Worm (Caenorhabditis elegans) whole organism, L4 larva: Measurements from ENCODE around the gene chst-1.

Experiments
- D1046.2 ChIP-seq: fragments of 200-800 bp; sonication (Bioruptor generic); IDR thresholded peaks from 2 replicates; pipeline ENCODE4 v1.3.6; 2022; ENCODE audit warnings: missing genetic modification characterization, missing compliant biosample characterization
- F10B5.3 ChIP-seq: sonication (generic microtip); optimal IDR thresholded peaks from 2 replicates; lab custom pipeline; 2016; ENCODE audit warnings: mild to moderate bottlenecking, missing genetic modification characterization, missing compliant biosample characterization
- F44E2.7 ChIP-seq: fragments of 200-800 bp; sonication (Bioruptor generic); IDR thresholded peaks from 2 replicates; pipeline ENCODE4 v2.1.2; 2022; ENCODE audit warnings: missing genetic modification characterization, missing compliant biosample characterization
- F49E8.2 ChIP-seq: sonication (generic microtip); optimal IDR thresholded peaks from 2 replicates; lab custom pipeline; 2016; ENCODE audit warnings: missing compliant biosample characterization, mild to moderate bottlenecking, missing genetic modification characterization, borderline replicate concordance
- T26A8.4 ChIP-seq: fragments of 200-800 bp; sonication (Bioruptor generic); IDR thresholded peaks from 2 replicates; pipeline ENCODE4 v1.3.6; 2022; ENCODE audit warnings: missing genetic modification characterization, missing compliant biosample characterization
- Y105C5A.15 ChIP-seq: fragments of 200-800 bp; sonication (Bioruptor generic); IDR thresholded peaks from 2 replicates; pipeline ENCODE4 v1.3.6; 2022; ENCODE audit warnings: missing genetic modification characterization, missing compliant biosample characterization
- ZK337.2 ChIP-seq: fragments of 200-800 bp; sonication (Bioruptor generic); IDR thresholded peaks from 2 replicates; pipeline ENCODE4 v1.3.6; 2022; ENCODE audit warnings: missing genetic modification reagents, missing genetic modification characterization, missing compliant biosample characterization
- aly-2 ChIP-seq: sonication (generic microtip); optimal IDR thresholded peaks from 2 replicates; lab custom pipeline; 2018; ENCODE audit warnings: missing biosample characterization, missing genetic modification characterization
- ceh-32 ChIP-seq: sonication (generic microtip); optimal IDR thresholded peaks from 2 replicates; lab custom pipeline; 2016; ENCODE audit warnings: mild to moderate bottlenecking, missing genetic modification characterization, missing compliant biosample characterization; ENCODE audit not compliant: poor library complexity
- ceh-82 ChIP-seq: sonication (generic microtip); optimal IDR thresholded peaks from 2 replicates; lab custom pipeline; 2017; ENCODE audit warnings: missing biosample characterization, missing genetic modification characterization
- ctbp-1 ChIP-seq: fragments of 200-800 bp; sonication (Bioruptor generic); IDR thresholded peaks from 2 replicates; pipeline ENCODE4 v1.3.6; 2022; ENCODE audit warnings: missing genetic modification reagents, missing genetic modification characterization, missing compliant biosample characterization
- daf-12 ChIP-seq: fragments of 150-350 bp; optimal IDR thresholded peaks from 2 replicates; lab custom pipeline; 2014; ENCODE audit warnings: missing biosample characterization, missing genetic modification reagents, missing genetic modification characterization
- daf-16 ChIP-seq, 3 experiments: sonication (generic microtip); optimal IDR thresholded peaks; 2 replicates each; lab custom pipeline; 2016 to 2017; ENCODE audit warnings: missing genetic modification characterization in 3 of 3, missing genetic modification reagents in 3 of 3, mild to moderate bottlenecking in 2 of 3, missing compliant biosample characterization in 2 of 3, missing biosample characterization in 1 of 3, moderate library complexity in 1 of 3
- daf-8 ChIP-seq: fragments of 200-800 bp; sonication (Bioruptor generic); IDR thresholded peaks from 2 replicates; pipeline ENCODE4 v1.3.6; 2022; ENCODE audit warnings: missing genetic modification characterization, missing compliant biosample characterization
- dmd-6 ChIP-seq: fragments of 200-800 bp; sonication (Bioruptor generic); IDR thresholded peaks from 2 replicates; pipeline ENCODE4 v1.3.6; 2022; ENCODE audit warnings: missing genetic modification reagents, missing genetic modification characterization, missing compliant biosample characterization
- dmd-8 ChIP-seq: fragments of 200-800 bp; sonication (Bioruptor generic); IDR thresholded peaks from 2 replicates; pipeline ENCODE4 v1.3.6; 2022; ENCODE audit warnings: missing genetic modification characterization, missing compliant biosample characterization
- dmd-9 ChIP-seq: fragments of 200-800 bp; sonication (Bioruptor generic); IDR thresholded peaks from 2 replicates; pipeline ENCODE4 v1.3.6; 2022; ENCODE audit warnings: missing genetic modification reagents, missing genetic modification characterization, missing compliant biosample characterization
- dve-1 ChIP-seq: sonication (generic microtip); optimal IDR thresholded peaks from 2 replicates; lab custom pipeline; 2017; ENCODE audit warnings: antibody characterized with exemption, mild to moderate bottlenecking, missing genetic modification characterization, missing compliant biosample characterization; ENCODE audit not compliant: insufficient read depth
- fkh-10 ChIP-seq: fragments of 150-350 bp; optimal IDR thresholded peaks from 2 replicates; lab custom pipeline; 2014; ENCODE audit warnings: missing biosample characterization, missing genetic modification reagents, missing genetic modification characterization
- hlh-11 ChIP-seq: fragments of 200-800 bp; sonication (Bioruptor generic); optimal IDR thresholded peaks from 2 replicates; lab custom pipeline; 2018; ENCODE audit warnings: mild to moderate bottlenecking, missing genetic modification characterization, missing compliant biosample characterization
- hlh-30 ChIP-seq: sonication (generic microtip); optimal IDR thresholded peaks from 2 replicates; lab custom pipeline; 2017; ENCODE audit warnings: antibody characterized with exemption, mild to moderate bottlenecking, missing genetic modification characterization, missing compliant biosample characterization; ENCODE audit not compliant: insufficient read depth
- lim-7 ChIP-seq: fragments of 200-800 bp; sonication (Bioruptor generic); IDR thresholded peaks from 2 replicates; pipeline ENCODE4 v1.3.6; 2022; ENCODE audit warnings: missing genetic modification characterization, missing compliant biosample characterization
- lin-1 ChIP-seq: fragments of 200-800 bp; sonication (Bioruptor generic); IDR thresholded peaks from 2 replicates; pipeline ENCODE4 v1.3.6; 2022; ENCODE audit warnings: missing genetic modification reagents, missing genetic modification characterization, missing compliant biosample characterization
- lin-13 ChIP-seq: fragments of 150-350 bp; optimal IDR thresholded peaks from 2 replicates; lab custom pipeline; 2014; ENCODE audit warnings: missing biosample characterization, missing genetic modification reagents, missing genetic modification characterization
- madf-9 ChIP-seq: fragments of 200-800 bp; sonication (Bioruptor generic); conservative IDR thresholded peaks from 2 replicates; pipeline ENCODE4 v1.3.6; 2022; ENCODE audit warnings: missing genetic modification reagents, missing genetic modification characterization, missing compliant biosample characterization
- nhr-11 ChIP-seq: fragments of 150-350 bp; optimal IDR thresholded peaks from 2 replicates; lab custom pipeline; 2014; ENCODE audit warnings: missing biosample characterization, missing genetic modification characterization
- nhr-111 ChIP-seq: fragments of 200-800 bp; sonication (Bioruptor generic); optimal IDR thresholded peaks from 2 replicates; lab custom pipeline; 2018; ENCODE audit warnings: mild to moderate bottlenecking, missing genetic modification characterization, missing compliant biosample characterization
- nhr-237 ChIP-seq: sonication (generic microtip); optimal IDR thresholded peaks from 2 replicates; lab custom pipeline; 2017; ENCODE audit warnings: missing biosample characterization, missing genetic modification characterization
- nhr-25 ChIP-seq: sonication (generic microtip); optimal IDR thresholded peaks from 2 replicates; lab custom pipeline; 2017; ENCODE audit warnings: missing genetic modification characterization, mild to moderate bottlenecking, missing compliant biosample characterization, antibody characterized with exemption, moderate library complexity, borderline replicate concordance; ENCODE audit not compliant: insufficient read depth
- nhr-28 ChIP-seq: fragments of 150-350 bp; optimal IDR thresholded peaks from 2 replicates; lab custom pipeline; 2014; ENCODE audit warnings: missing biosample characterization, missing genetic modification characterization
- nhr-41 ChIP-seq: fragments of 200-800 bp; sonication (Bioruptor generic); IDR thresholded peaks from 2 replicates; pipeline ENCODE4 v1.3.6; 2022; ENCODE audit warnings: missing genetic modification reagents, missing genetic modification characterization, missing compliant biosample characterization
- nhr-48 ChIP-seq: sonication (generic microtip); optimal IDR thresholded peaks from 2 replicates; lab custom pipeline; 2016; ENCODE audit warnings: mild to moderate bottlenecking, missing genetic modification characterization, missing compliant biosample characterization
- nhr-6 ChIP-seq: fragments of 150-350 bp; optimal IDR thresholded peaks from 2 replicates; lab custom pipeline; 2014; ENCODE audit warnings: missing biosample characterization, missing genetic modification characterization
- pha-4 ChIP-seq, 2 experiments: fragments of 150-350 bp in 1 of 2; fragments of 200-800 bp in 1 of 2; sonication (Bioruptor generic) in 1 of 2; IDR thresholded peaks in 1 of 2; optimal IDR thresholded peaks in 1 of 2; 2 replicates each; pipeline versions ENCODE4 v1.3.6 to Lab custom; 2014 to 2022; ENCODE audit warnings: missing genetic modification characterization in 2 of 2, missing genetic modification reagents in 2 of 2, missing biosample characterization in 1 of 2, missing compliant biosample characterization in 1 of 2
- php-3 ChIP-seq: fragments of 200-800 bp; sonication (Bioruptor generic); IDR thresholded peaks from 2 replicates; pipeline ENCODE4 v1.3.6; 2022; ENCODE audit warnings: missing genetic modification reagents, missing genetic modification characterization, missing compliant biosample characterization
- pqm-1 ChIP-seq: sonication (generic microtip); optimal IDR thresholded peaks from 2 replicates; lab custom pipeline; 2017; ENCODE audit warnings: missing biosample characterization, missing genetic modification characterization
- sdz-12 ChIP-seq: fragments of 200-800 bp; sonication (Bioruptor generic); optimal IDR thresholded peaks from 2 replicates; lab custom pipeline; 2018; ENCODE audit warnings: mild to moderate bottlenecking, missing genetic modification characterization, missing compliant biosample characterization
- snpc-4 ChIP-seq: fragments of 150-350 bp; optimal IDR thresholded peaks from 2 replicates; lab custom pipeline; 2014; ENCODE audit warnings: missing biosample characterization, missing genetic modification characterization
- spr-1 ChIP-seq: sonication (generic microtip); optimal IDR thresholded peaks from 2 replicates; lab custom pipeline; 2016; ENCODE audit warnings: mild to moderate bottlenecking, missing genetic modification characterization, missing compliant biosample characterization
- unc-130 ChIP-seq: sonication (generic microtip); optimal IDR thresholded peaks from 2 replicates; lab custom pipeline; 2016; ENCODE audit warnings: missing genetic modification reagents, missing genetic modification characterization, missing compliant biosample characterization
- unc-39 ChIP-seq: sonication (generic microtip); optimal IDR thresholded peaks from 2 replicates; lab custom pipeline; 2017; ENCODE audit warnings: missing biosample characterization, missing genetic modification characterization
- zfp-3 ChIP-seq: fragments of 200-800 bp; sonication (Bioruptor generic); conservative IDR thresholded peaks from 2 replicates; pipeline ENCODE4 v1.3.6; 2022; ENCODE audit warnings: missing genetic modification reagents, missing genetic modification characterization, missing compliant biosample characterization
- zip-11 ChIP-seq: fragments of 200-800 bp; sonication (Bioruptor generic); IDR thresholded peaks from 2 replicates; pipeline ENCODE4 v1.3.6; 2022; ENCODE audit warnings: missing genetic modification characterization, missing compliant biosample characterization

The chst-1 gene

ce11 chrII:8075324-8075810, 31.4 kb downstream of the chst-1 start, which contains the start of gene K02C4.2 (continued):
- TF ChIP-seq madf-9 (GFP tag; lab: Robert Waterston, UW) (peak; percentile 68; the same call in 1 of the 2 replicates), php-3 (GFP tag; lab: Robert Waterston, UW) (peak; percentile 78), Y105C5A.15 (GFP tag; lab: Robert Waterston, UW) (0 out of 2 replicates have a peak, but pooled peaks have one; percentile 56), zip-11 (0 out of 2 replicates have a peak, but pooled peaks have one; percentile 17)

- TF ChIP-seq nhr-28 (tag; lab: Kevin White, UChicago) (peak; percentile 7), nhr-11 (tag; lab: Kevin White, UChicago) (no peak), hlh-30 (tag; lab: Kevin White, UChicago) (peak; percentile 2), lin-1 (GFP tag; lab: Robert Waterston, UW) (no peak), ceh-32 (no peak), hlh-11 (tag; lab: Kevin White, UChicago) (peak; percentile 38), unc-39 (no peak), nhr-48 (tag; lab: Kevin White, UChicago) (no peak), dve-1 (peak; percentile 77), dmd-6 (peak; percentile 36; the same call in 1 of the 2 replicates), daf-16 (GFP tag; optimal IDR thresholded peaks at IDR 0.05; lab: Kevin White, UChicago) (no peak), daf-16 (tag; optimal IDR thresholded peaks at IDR 0.05; lab: Kevin White, UChicago) (peak; percentile 91), nhr-41 (no peak), php-3 (GFP tag; lab: Robert Waterston, UW) (0 out of 2 replicates have a peak, but pooled peaks have one; percentile 31)
These were observed 32.7 kb downstream of the chst-1 start for ce11 chrII:8074058-8074457.

- no peak for TF ChIP-seq ceh-82 (tag; lab: Kevin White, UChicago)
- no peak for TF ChIP-seq daf-12 (tag; lab: Kevin White, UChicago)
- TF ChIP-seq nhr-25 (tag; lab: Kevin White, UChicago): no peak
- TF ChIP-seq daf-16 (GFP tag; optimal IDR thresholded peaks at IDR 0.05; lab: Kevin White, UChicago): no peak
- TF ChIP-seq daf-16 (tag; optimal IDR thresholded peaks at IDR 0.05; lab: Kevin White, UChicago): peak; percentile 29
- peak; percentile 66 for TF ChIP-seq pqm-1 (tag; lab: Kevin White, UChicago)
- TF ChIP-seq dmd-6: peak; percentile 45
- TF ChIP-seq dmd-8 (GFP tag; lab: Robert Waterston, UW): no peak
- TF ChIP-seq ceh-32: no peak
- no peak for TF ChIP-seq snpc-4 (tag; lab: Kevin White, UChicago)
- peak; percentile 48 for TF ChIP-seq dve-1
- no peak for TF ChIP-seq sdz-12
- no peak for TF ChIP-seq spr-1 (tag; lab: Kevin White, UChicago)
These were observed 33.5 kb downstream of the chst-1 start, which contains the start of gene gpcp-2 for ce11 chrII:8073222-8073621. TSS of gene gpcp-2 (minus strand) at chrII:8073374.

- TF ChIP-seq D1046.2 (GFP tag; lab: Robert Waterston, UW): no peak
- no peak for TF ChIP-seq zfp-3 (GFP tag; lab: Robert Waterston, UW)
- no peak for TF ChIP-seq ZK337.2
- TF ChIP-seq F44E2.7: no peak
- 0 out of 2 replicates have a peak, but pooled peaks have one; percentile 23 for TF ChIP-seq T26A8.4 (GFP tag; lab: Robert Waterston, UW)
- TF ChIP-seq lin-13 (GFP tag; lab: Kevin White, UChicago): no peak
- TF ChIP-seq dmd-9 (GFP tag; lab: Robert Waterston, UW): no peak
- no peak for TF ChIP-seq aly-2 (tag; lab: Kevin White, UChicago)
- TF ChIP-seq F49E8.2 (tag; lab: Kevin White, UChicago): no peak
- peak; percentile 53 for TF ChIP-seq hlh-11 (tag; lab: Kevin White, UChicago)
- no peak for TF ChIP-seq pha-4 (GFP tag; IDR thresholded peaks at IDR 0.05; lab: Robert Waterston, UW)
- no peak for TF ChIP-seq pha-4 (tag; optimal IDR thresholded peaks at IDR 0.05; lab: Kevin White, UChicago)
- no peak for TF ChIP-seq daf-8
- peak; percentile 73; the same call in 1 of the 2 replicates for TF ChIP-seq ctbp-1
- TF ChIP-seq fkh-10 (GFP tag; lab: Kevin White, UChicago): no peak
- no peak for TF ChIP-seq lim-7 (GFP tag; lab: Robert Waterston, UW)
- TF ChIP-seq spr-1 (tag; lab: Kevin White, UChicago): no peak
- TF ChIP-seq nhr-6 (tag; lab: Kevin White, UChicago): no peak
- TF ChIP-seq nhr-111 (GFP tag; lab: Kevin White, UChicago): no peak
- no peak for TF ChIP-seq nhr-237 (tag; lab: Kevin White, UChicago)
- no peak for TF ChIP-seq F10B5.3 (tag; lab: Kevin White, UChicago)
- no peak for TF ChIP-seq unc-130
These were observed 34.8 kb downstream of the chst-1 start for ce11 chrII:8071801-8072544.
